Fruit fly (Drosophila melanogaster): ENCODE measurements around the gene CG14340.

- TF ChIP-seq rgr (GFP tag; optimal IDR thresholded peaks at IDR 0.05) (no peak), Dfd (GFP tag; optimal IDR thresholded peaks at IDR 0.05) (no peak), Sp1 (GFP tag; optimal IDR thresholded peaks at IDR 0.05) (no peak), CrebA (GFP tag; optimal IDR thresholded peaks at IDR 0.05; ENCODE audit: borderline replicate concordance) (no peak), GATAd (GFP tag; optimal IDR thresholded peaks at IDR 0.05) (no peak), OdsH (GFP tag; optimal IDR thresholded peaks at IDR 0.05) (no peak)
These were observed 46.0 kb downstream of the CG14340 start, which contains the start of gene Tango14 for dm6 chr2L:1158519-1159319.
